Worm (Caenorhabditis elegans): ENCODE measurements around the gene C47E12.3.
"Not testable (repeated sequence)": the region's sequence is repeated elsewhere in the genome, so short reads cannot be mapped to it uniquely, and the experiment has no call there.

C47E12.3 gene

DNA sequence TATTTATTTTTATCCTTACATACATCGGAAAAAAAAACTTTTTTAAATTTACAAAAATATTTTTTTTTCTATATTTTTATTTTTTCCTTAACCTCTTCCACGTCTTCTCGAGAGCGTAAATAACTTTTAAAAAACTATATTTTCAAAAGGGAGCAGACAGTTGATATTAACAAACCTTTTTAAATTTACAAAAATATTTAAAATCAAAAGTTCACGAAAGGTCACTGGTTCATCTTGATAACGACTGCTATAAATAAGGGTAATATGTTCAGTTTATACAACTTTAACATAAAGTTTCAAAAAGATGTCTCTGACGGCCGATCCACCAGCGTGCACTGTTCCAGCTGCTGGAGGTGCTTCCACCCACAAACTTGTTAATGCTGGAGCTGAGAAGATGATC, 27.1 kb upstream of the C47E12.3 start, which contains the start of the genes F44D12.16 and msd-2:
F44D12.16 (plus strand) TSS at position 301 of the 400 bp plus-strand sequence.
msd-2 (plus strand) TSS at position 305 of the 400 bp plus-strand sequence.
- TF ChIP-seq flt-1, T22C8.4, ztf-23 (GFP tag; IDR thresholded peaks at IDR 0.05): not testable (repeated sequence)

DNA sequence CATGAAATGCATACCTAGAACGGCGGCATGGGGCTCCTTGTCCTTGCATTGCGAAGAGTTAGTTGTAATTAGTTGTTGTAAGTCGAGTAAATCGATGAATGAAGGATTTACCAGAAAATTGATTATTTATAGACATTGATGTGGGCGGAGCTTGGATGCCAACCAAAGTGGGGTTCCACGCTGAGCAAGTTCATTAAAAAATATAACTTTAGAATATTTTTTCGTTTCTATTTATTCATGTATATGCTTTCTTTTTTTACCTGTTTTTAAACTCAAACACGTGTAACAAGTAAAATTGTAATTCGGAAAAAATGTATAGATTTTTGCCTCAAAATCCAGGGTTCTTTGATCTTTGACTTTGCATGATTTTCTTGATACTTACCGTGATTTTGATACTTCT, 25.9 kb upstream of the C47E12.3 start, which contains the start of gene gipc-2:
gipc-2 (minus strand) TSS at position 101 of the 400 bp plus-strand sequence.
- no peak for TF ChIP-seq ztf-29 (GFP tag; IDR thresholded peaks at IDR 0.05)
- TF ChIP-seq ref-1 (GFP tag; conservative IDR thresholded peaks at IDR 0.05): no peak
- no peak for TF ChIP-seq cog-1 (tag; optimal IDR thresholded peaks at IDR 0.05)
- no peak for TF ChIP-seq flt-1 (GFP tag; IDR thresholded peaks at IDR 0.05)
- no peak for TF ChIP-seq klf-2 (GFP tag; conservative IDR thresholded peaks at IDR 0.05)
- no peak for TF ChIP-seq ztf-23 (GFP tag; IDR thresholded peaks at IDR 0.05)
- no peak for TF ChIP-seq tab-1 (GFP tag; IDR thresholded peaks at IDR 0.05)
- no peak for TF ChIP-seq med-1 (GFP tag; optimal IDR thresholded peaks at IDR 0.05; ENCODE audit: insufficient read depth)
- no peak for TF ChIP-seq T22C8.4 (GFP tag; IDR thresholded peaks at IDR 0.05)

DNA sequence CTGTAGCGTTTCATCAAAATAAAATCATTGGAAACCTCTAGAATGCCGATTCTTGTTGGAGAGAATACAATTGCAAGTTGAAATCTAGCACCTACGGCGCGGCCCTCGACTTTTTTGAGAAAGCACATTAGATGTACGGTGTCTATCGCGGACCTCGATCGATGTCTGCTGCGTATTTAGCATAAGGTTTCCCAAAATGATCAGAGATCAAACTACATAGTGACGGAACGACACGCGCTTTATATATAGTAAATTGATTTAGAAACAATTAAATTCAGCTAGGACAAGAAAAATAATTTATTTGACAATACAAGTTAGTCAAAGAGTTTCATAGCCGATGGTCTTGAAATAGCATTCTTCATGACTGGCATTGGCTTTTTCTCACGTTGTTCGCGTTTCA, 24.5 kb upstream of the C47E12.3 start:
- TF ChIP-seq T22C8.4 (GFP tag; IDR thresholded peaks at IDR 0.05) (no peak), med-1 (GFP tag; optimal IDR thresholded peaks at IDR 0.05; ENCODE audit: insufficient read depth) (no peak), ztf-29 (GFP tag; IDR thresholded peaks at IDR 0.05) (no peak), cog-1 (tag; optimal IDR thresholded peaks at IDR 0.05) (no peak), ref-1 (GFP tag; conservative IDR thresholded peaks at IDR 0.05) (no peak), flt-1 (GFP tag; IDR thresholded peaks at IDR 0.05) (no peak), tab-1 (GFP tag; IDR thresholded peaks at IDR 0.05) (no peak), klf-2 (GFP tag; conservative IDR thresholded peaks at IDR 0.05) (no peak), ztf-23 (GFP tag; IDR thresholded peaks at IDR 0.05) (no peak)

DNA sequence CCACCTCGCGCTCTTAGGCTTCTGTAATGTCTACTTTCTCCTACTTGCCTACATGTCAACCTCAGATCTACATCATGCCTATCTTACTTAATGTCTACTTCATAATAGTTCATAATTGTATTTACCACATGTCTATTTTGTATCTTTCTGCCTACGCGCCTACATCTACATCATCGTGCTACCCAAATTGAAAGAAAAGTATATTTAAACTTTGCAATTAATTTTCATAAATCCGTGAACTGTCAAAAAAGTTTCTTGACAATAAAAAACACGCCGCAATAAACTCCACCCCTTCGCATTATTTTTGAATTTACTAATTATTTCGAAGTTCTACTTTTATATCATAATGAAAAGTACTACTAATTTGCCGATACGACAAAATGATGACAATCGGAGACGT, 21.3 kb upstream of the C47E12.3 start, which contains the start of gene F44D12.8:
F44D12.8 (plus strand) TSS at position 301 of the 400 bp plus-strand sequence.
- TF ChIP-seq ref-1 (GFP tag; conservative IDR thresholded peaks at IDR 0.05) (no peak), tab-1 (GFP tag; IDR thresholded peaks at IDR 0.05) (no peak), flt-1 (GFP tag; IDR thresholded peaks at IDR 0.05) (no peak), ztf-29 (GFP tag; IDR thresholded peaks at IDR 0.05) (no peak), med-1 (GFP tag; optimal IDR thresholded peaks at IDR 0.05; ENCODE audit: insufficient read depth) (no peak), ztf-23 (GFP tag; IDR thresholded peaks at IDR 0.05) (no peak), T22C8.4 (GFP tag; IDR thresholded peaks at IDR 0.05) (no peak), cog-1 (tag; optimal IDR thresholded peaks at IDR 0.05) (no peak), klf-2 (GFP tag; conservative IDR thresholded peaks at IDR 0.05) (no peak)

DNA sequence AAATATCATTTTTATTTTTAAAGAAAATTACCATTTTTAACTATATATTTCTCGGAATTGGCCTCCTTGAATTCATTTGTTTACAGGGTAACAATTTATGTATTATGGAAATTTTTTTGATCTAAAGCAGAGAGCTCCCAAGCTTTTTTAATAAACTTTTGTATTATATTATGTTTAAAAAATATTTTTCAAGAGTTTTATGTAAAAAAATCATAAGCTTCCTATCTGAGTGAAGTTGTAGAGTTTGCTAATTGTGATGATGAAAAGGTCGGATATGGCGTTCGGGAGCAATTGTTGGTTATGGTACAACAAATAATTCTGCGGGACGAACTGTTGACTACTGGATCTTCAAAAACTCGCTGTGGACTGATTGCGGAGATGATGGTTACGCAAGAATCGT, 19.6 kb upstream of the C47E12.3 start, which contains the start of gene F44D12.19:
F44D12.19 (plus strand) TSS at position 301 of the 400 bp plus-strand sequence.
- TF ChIP-seq T22C8.4 (GFP tag; IDR thresholded peaks at IDR 0.05) (no peak), ztf-23 (GFP tag; IDR thresholded peaks at IDR 0.05) (no peak), flt-1 (GFP tag; IDR thresholded peaks at IDR 0.05) (no peak), tab-1 (GFP tag; IDR thresholded peaks at IDR 0.05) (no peak), ztf-29 (GFP tag; IDR thresholded peaks at IDR 0.05) (no peak), klf-2 (GFP tag; conservative IDR thresholded peaks at IDR 0.05) (no peak), med-1 (GFP tag; optimal IDR thresholded peaks at IDR 0.05; ENCODE audit: insufficient read depth) (no peak), ref-1 (GFP tag; conservative IDR thresholded peaks at IDR 0.05) (no peak), cog-1 (tag; optimal IDR thresholded peaks at IDR 0.05) (no peak)

DNA sequence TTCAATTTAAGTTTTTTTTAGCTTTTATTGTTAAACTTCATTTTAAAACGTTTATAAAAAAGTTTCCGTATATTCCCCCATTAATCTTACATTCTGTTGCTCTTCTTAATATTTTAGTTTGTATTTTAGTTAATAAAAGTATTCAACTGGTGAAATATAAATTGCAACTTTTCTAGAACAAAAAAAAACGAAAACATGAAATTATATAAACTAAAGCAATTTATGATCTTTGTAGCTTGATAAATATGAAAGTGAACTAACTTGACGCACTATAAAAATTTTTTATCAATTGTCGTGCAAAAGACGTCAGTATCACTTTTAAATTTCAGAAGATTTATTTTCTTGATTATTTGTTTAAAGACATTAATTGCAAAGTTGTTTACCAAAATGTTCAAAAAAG, 16.0 kb upstream of the C47E12.3 start, which contains the start of gene F44D12.2:
F44D12.2 (minus strand) TSS at position 101 of the 400 bp plus-strand sequence.
- TF ChIP-seq klf-2 (GFP tag; conservative IDR thresholded peaks at IDR 0.05): no peak
- TF ChIP-seq tab-1 (GFP tag; IDR thresholded peaks at IDR 0.05): no peak
- no peak for TF ChIP-seq med-1 (GFP tag; optimal IDR thresholded peaks at IDR 0.05; ENCODE audit: insufficient read depth)

DNA sequence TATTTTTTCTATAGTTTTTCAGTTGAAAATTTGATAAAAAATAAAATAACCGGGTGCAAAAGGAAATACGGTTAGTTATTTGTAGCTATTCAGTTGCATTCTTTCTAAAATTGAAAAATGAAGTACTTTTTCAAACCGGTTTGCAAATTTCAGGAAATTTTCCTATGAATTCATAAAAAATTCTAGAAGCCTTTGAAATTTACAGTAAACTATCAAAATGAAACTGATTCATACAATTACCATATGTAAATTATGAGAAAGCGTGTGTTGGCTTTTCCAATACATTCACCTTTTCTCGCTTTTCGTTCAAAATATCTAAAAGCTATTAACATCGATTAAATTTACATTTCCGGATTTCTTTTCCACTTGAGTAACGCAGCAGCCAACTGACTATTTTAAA, 15.3 kb upstream of the C47E12.3 start, which contains the start of gene ent-7:
ent-7 (plus strand) TSS at position 301 of the 400 bp plus-strand sequence.
- TF ChIP-seq T22C8.4 (GFP tag; IDR thresholded peaks at IDR 0.05) (no peak), cog-1 (tag; optimal IDR thresholded peaks at IDR 0.05) (no peak), ref-1 (GFP tag; conservative IDR thresholded peaks at IDR 0.05) (no peak), ztf-23 (GFP tag; IDR thresholded peaks at IDR 0.05) (no peak), klf-2 (GFP tag; conservative IDR thresholded peaks at IDR 0.05) (no peak), tab-1 (GFP tag; IDR thresholded peaks at IDR 0.05) (no peak), med-1 (GFP tag; optimal IDR thresholded peaks at IDR 0.05; ENCODE audit: insufficient read depth) (no peak), flt-1 (GFP tag; IDR thresholded peaks at IDR 0.05) (no peak), ztf-29 (GFP tag; IDR thresholded peaks at IDR 0.05) (no peak)

DNA sequence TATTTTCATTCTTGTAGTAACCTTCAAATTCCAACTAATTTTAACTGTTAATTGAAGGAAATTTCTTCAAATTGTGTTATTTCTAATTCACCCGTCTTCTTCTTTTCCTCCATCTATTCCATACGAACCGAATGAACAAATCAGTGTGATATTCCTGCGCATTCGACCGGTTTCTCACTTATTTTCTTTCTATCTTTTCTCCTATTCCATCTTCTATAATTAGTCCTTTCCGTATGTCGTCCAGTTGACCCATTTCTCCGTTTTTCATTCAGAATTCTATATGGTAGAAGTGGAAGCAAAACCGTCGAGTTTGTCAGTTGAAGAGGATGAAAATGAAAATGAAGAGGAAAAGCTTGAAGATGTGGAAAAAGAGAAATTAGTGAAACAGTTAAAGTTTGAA, 7.9 kb upstream of the C47E12.3 start, which contains the start of gene magu-4:
magu-4 (plus strand) TSS at position 218 of the 400 bp plus-strand sequence.
- no peak for TF ChIP-seq cog-1 (tag; optimal IDR thresholded peaks at IDR 0.05)
- TF ChIP-seq med-1 (GFP tag; optimal IDR thresholded peaks at IDR 0.05; ENCODE audit: insufficient read depth): no peak
- no peak for TF ChIP-seq flt-1 (GFP tag; IDR thresholded peaks at IDR 0.05)
- no peak for TF ChIP-seq ref-1 (GFP tag; conservative IDR thresholded peaks at IDR 0.05)
- no peak for TF ChIP-seq tab-1 (GFP tag; IDR thresholded peaks at IDR 0.05)
- no peak for TF ChIP-seq klf-2 (GFP tag; conservative IDR thresholded peaks at IDR 0.05)
- no peak for TF ChIP-seq T22C8.4 (GFP tag; IDR thresholded peaks at IDR 0.05)
- no peak for TF ChIP-seq ztf-23 (GFP tag; IDR thresholded peaks at IDR 0.05)

DNA sequence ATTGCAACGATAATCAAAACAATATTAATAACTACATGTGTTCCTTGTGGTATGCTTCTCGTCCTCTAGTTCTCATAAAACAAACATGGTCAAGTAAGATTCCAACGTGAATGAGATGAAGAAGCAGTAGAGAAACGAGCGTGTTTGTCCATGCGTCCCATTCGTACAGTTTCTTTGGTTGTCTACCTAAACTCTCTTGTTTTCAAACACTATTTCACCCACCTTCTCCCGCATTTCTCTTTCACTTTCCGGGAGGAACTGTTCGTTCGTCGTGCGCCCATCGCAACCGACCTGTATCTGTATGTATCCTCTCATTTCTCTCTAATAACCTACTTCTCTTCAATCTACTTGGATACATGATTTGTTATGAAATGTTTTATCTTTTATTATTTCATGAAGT, 6.1 kb upstream of the C47E12.3 start:
- TF ChIP-seq ztf-29 (GFP tag; IDR thresholded peaks at IDR 0.05) (no peak), ztf-23 (GFP tag; IDR thresholded peaks at IDR 0.05) (no peak), tab-1 (GFP tag; IDR thresholded peaks at IDR 0.05) (no peak), T22C8.4 (GFP tag; IDR thresholded peaks at IDR 0.05) (no peak), ref-1 (GFP tag; conservative IDR thresholded peaks at IDR 0.05) (no peak), flt-1 (GFP tag; IDR thresholded peaks at IDR 0.05) (no peak), klf-2 (GFP tag; conservative IDR thresholded peaks at IDR 0.05) (no peak), med-1 (GFP tag; optimal IDR thresholded peaks at IDR 0.05; ENCODE audit: insufficient read depth) (no peak), cog-1 (tag; optimal IDR thresholded peaks at IDR 0.05) (no peak)

DNA sequence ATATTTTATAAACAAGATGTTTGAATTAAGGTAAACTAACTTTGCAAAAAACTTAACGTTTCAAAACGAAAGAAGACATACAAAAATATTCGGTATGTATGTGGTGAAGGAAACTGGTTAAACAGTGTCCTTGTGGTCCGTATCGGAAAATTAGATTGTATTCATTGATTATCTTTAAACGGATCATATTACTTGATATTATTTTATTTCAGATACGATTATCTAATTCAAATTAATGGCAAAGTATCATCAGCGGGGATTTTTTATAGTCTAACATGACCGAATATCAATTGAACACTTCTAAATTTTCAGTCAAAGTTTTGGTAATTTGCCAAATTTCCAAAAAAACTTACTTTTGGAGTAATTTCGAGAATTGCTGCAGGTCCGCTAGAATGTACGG, 5.1 kb upstream of the C47E12.3 start, which contains the start of gene C47E12.13:
C47E12.13 (minus strand) TSS at position 101 of the 400 bp plus-strand sequence.
- no peak for TF ChIP-seq ztf-23 (GFP tag; IDR thresholded peaks at IDR 0.05)
- no peak for TF ChIP-seq flt-1 (GFP tag; IDR thresholded peaks at IDR 0.05)
- no peak for TF ChIP-seq T22C8.4 (GFP tag; IDR thresholded peaks at IDR 0.05)
- no peak for TF ChIP-seq klf-2 (GFP tag; conservative IDR thresholded peaks at IDR 0.05)
- no peak for TF ChIP-seq ztf-29 (GFP tag; IDR thresholded peaks at IDR 0.05)
- no peak for TF ChIP-seq tab-1 (GFP tag; IDR thresholded peaks at IDR 0.05)
- no peak for TF ChIP-seq ref-1 (GFP tag; conservative IDR thresholded peaks at IDR 0.05)
- TF ChIP-seq med-1 (GFP tag; optimal IDR thresholded peaks at IDR 0.05; ENCODE audit: insufficient read depth): no peak
- TF ChIP-seq cog-1 (tag; optimal IDR thresholded peaks at IDR 0.05): no peak
